Worm (Caenorhabditis elegans) whole organism, L4 larva: ENCODE measurements around the gene F36G9.3.
A peak's percentile ranks its signal among the peaks of the same experiment; 100 is the strongest.

Source experiments
- F10B5.3 ChIP-seq: sonication (generic microtip); optimal IDR thresholded peaks from 2 replicates; lab custom pipeline; 2016; ENCODE audit warnings: mild to moderate bottlenecking, missing genetic modification characterization, missing compliant biosample characterization
- T20F7.1 ChIP-seq: fragments of 200-800 bp; sonication (Bioruptor generic); optimal IDR thresholded peaks from 2 replicates; lab custom pipeline; 2018; ENCODE audit warnings: mild to moderate bottlenecking, missing genetic modification characterization, missing compliant biosample characterization
- Y75B8A.6 ChIP-seq: fragments of 200-800 bp; sonication (Bioruptor generic); IDR thresholded peaks from 2 replicates; pipeline ENCODE4 v1.3.6; 2022; ENCODE audit warnings: missing genetic modification reagents, missing genetic modification characterization, missing compliant biosample characterization
- ZK337.2 ChIP-seq: fragments of 200-800 bp; sonication (Bioruptor generic); IDR thresholded peaks from 2 replicates; pipeline ENCODE4 v1.3.6; 2022; ENCODE audit warnings: missing genetic modification reagents, missing genetic modification characterization, missing compliant biosample characterization
- aha-1 ChIP-seq: fragments of 150-350 bp; peaks from one replicate; lab custom pipeline; 2014; ENCODE audit warnings: missing biosample characterization, missing genetic modification characterization
- ceh-32 ChIP-seq: sonication (generic microtip); optimal IDR thresholded peaks from 2 replicates; lab custom pipeline; 2016; ENCODE audit warnings: mild to moderate bottlenecking, missing genetic modification characterization, missing compliant biosample characterization; ENCODE audit not compliant: poor library complexity
- ceh-62 ChIP-seq: sonication (generic microtip); optimal IDR thresholded peaks from 2 replicates; lab custom pipeline; 2017; ENCODE audit warnings: missing biosample characterization, missing genetic modification characterization
- ctbp-1 ChIP-seq: fragments of 200-800 bp; sonication (Bioruptor generic); IDR thresholded peaks from 2 replicates; pipeline ENCODE4 v1.3.6; 2022; ENCODE audit warnings: missing genetic modification reagents, missing genetic modification characterization, missing compliant biosample characterization
- dmd-6 ChIP-seq: fragments of 200-800 bp; sonication (Bioruptor generic); IDR thresholded peaks from 2 replicates; pipeline ENCODE4 v1.3.6; 2022; ENCODE audit warnings: missing genetic modification reagents, missing genetic modification characterization, missing compliant biosample characterization
- egl-43 ChIP-seq: fragments of 200-800 bp; sonication (Bioruptor generic); IDR thresholded peaks from 2 replicates; pipeline ENCODE4 v1.3.6; 2022; ENCODE audit warnings: missing genetic modification reagents, missing genetic modification characterization, missing compliant biosample characterization
- fkh-10 ChIP-seq: fragments of 150-350 bp; optimal IDR thresholded peaks from 2 replicates; lab custom pipeline; 2014; ENCODE audit warnings: missing biosample characterization, missing genetic modification reagents, missing genetic modification characterization
- fos-1 ChIP-seq: fragments of 150-350 bp; optimal IDR thresholded peaks from 2 replicates; lab custom pipeline; 2014; ENCODE audit warnings: missing biosample characterization, missing genetic modification characterization
- gei-8 ChIP-seq: fragments of 200-800 bp; sonication (Bioruptor generic); optimal IDR thresholded peaks from 2 replicates; lab custom pipeline; 2018; ENCODE audit warnings: mild to moderate bottlenecking, missing genetic modification characterization, missing compliant biosample characterization
- hlh-11 ChIP-seq: fragments of 200-800 bp; sonication (Bioruptor generic); optimal IDR thresholded peaks from 2 replicates; lab custom pipeline; 2018; ENCODE audit warnings: mild to moderate bottlenecking, missing genetic modification characterization, missing compliant biosample characterization
- lin-29 ChIP-seq: fragments of 200-800 bp; sonication (Bioruptor generic); IDR thresholded peaks from 2 replicates; pipeline ENCODE4 v1.3.6; 2022; ENCODE audit warnings: missing genetic modification reagents, missing genetic modification characterization, missing compliant biosample characterization
- lir-3 ChIP-seq: sonication (generic microtip); optimal IDR thresholded peaks from 2 replicates; lab custom pipeline; 2016; ENCODE audit warnings: mild to moderate bottlenecking, missing genetic modification characterization, missing compliant biosample characterization
- madf-5 ChIP-seq, 2 experiments: fragments of 200-800 bp; sonication (Bioruptor generic); IDR thresholded peaks; 2 replicates each; pipeline ENCODE4 v1.3.6; 2022; ENCODE audit warnings: missing compliant biosample characterization in 2 of 2, missing genetic modification characterization in 2 of 2
- mdl-1 ChIP-seq, 2 experiments: fragments of 150-350 bp in 1 of 2; sonication (generic microtip) in 1 of 2; optimal IDR thresholded peaks; 2 replicates each; lab custom pipeline; 2014 to 2017; ENCODE audit warnings: missing biosample characterization in 2 of 2, missing genetic modification characterization in 2 of 2
- mep-1 ChIP-seq: fragments of 150-350 bp; sonication (generic microtip); optimal IDR thresholded peaks from 3 replicates; lab custom pipeline; 2014; ENCODE audit warnings: missing biosample characterization, missing genetic modification characterization
- mxl-3 ChIP-seq: fragments of 200-800 bp; sonication (Bioruptor generic); optimal IDR thresholded peaks from 2 replicates; lab custom pipeline; 2018; ENCODE audit warnings: mild to moderate bottlenecking, missing genetic modification characterization, missing compliant biosample characterization
- nhr-10 ChIP-seq: fragments of 150-350 bp; optimal IDR thresholded peaks from 2 replicates; lab custom pipeline; 2014; ENCODE audit warnings: missing biosample characterization, missing genetic modification characterization
- nhr-102 ChIP-seq: sonication (generic microtip); optimal IDR thresholded peaks from 2 replicates; lab custom pipeline; 2016; ENCODE audit warnings: mild to moderate bottlenecking, missing genetic modification characterization, moderate library complexity, missing compliant biosample characterization
- nhr-48 ChIP-seq: sonication (generic microtip); optimal IDR thresholded peaks from 2 replicates; lab custom pipeline; 2016; ENCODE audit warnings: mild to moderate bottlenecking, missing genetic modification characterization, missing compliant biosample characterization
- pha-4 ChIP-seq, 2 experiments: fragments of 150-350 bp in 1 of 2; fragments of 200-800 bp in 1 of 2; sonication (Bioruptor generic) in 1 of 2; IDR thresholded peaks in 1 of 2; optimal IDR thresholded peaks in 1 of 2; 2 replicates each; pipeline versions ENCODE4 v1.3.6 to Lab custom; 2014 to 2022; ENCODE audit warnings: missing genetic modification characterization in 2 of 2, missing genetic modification reagents in 2 of 2, missing biosample characterization in 1 of 2, missing compliant biosample characterization in 1 of 2
- pqm-1 ChIP-seq: sonication (generic microtip); optimal IDR thresholded peaks from 2 replicates; lab custom pipeline; 2017; ENCODE audit warnings: missing biosample characterization, missing genetic modification characterization
- snpc-1.2 ChIP-seq: fragments of 200-800 bp; sonication (Bioruptor generic); IDR thresholded peaks from 2 replicates; pipeline ENCODE4 v1.3.6; 2022; ENCODE audit warnings: missing genetic modification reagents, missing genetic modification characterization, missing compliant biosample characterization
- unc-130 ChIP-seq: sonication (generic microtip); optimal IDR thresholded peaks from 2 replicates; lab custom pipeline; 2016; ENCODE audit warnings: missing genetic modification reagents, missing genetic modification characterization, missing compliant biosample characterization
- unc-39 ChIP-seq: sonication (generic microtip); optimal IDR thresholded peaks from 2 replicates; lab custom pipeline; 2017; ENCODE audit warnings: missing biosample characterization, missing genetic modification characterization
- unc-62 ChIP-seq, 3 experiments: fragments of 150-350 bp in 1 of 3; sonication (generic microtip); optimal IDR thresholded peaks in 2 of 3; peaks in 1 of 3; 1 replicate in 1 of 3; 2 replicates in 2 of 3; lab custom pipeline; 2014 to 2017; ENCODE audit warnings: missing biosample characterization in 3 of 3, missing genetic modification characterization in 3 of 3, missing genetic modification reagents in 3 of 3, missing genotype in 1 of 3
- vab-7 ChIP-seq: fragments of 200-800 bp; sonication (Bioruptor generic); IDR thresholded peaks from 2 replicates; pipeline ENCODE4 v1.3.6; 2022; ENCODE audit warnings: missing genetic modification reagents, missing genetic modification characterization, missing compliant biosample characterization

F36G9.3 gene

DNA sequence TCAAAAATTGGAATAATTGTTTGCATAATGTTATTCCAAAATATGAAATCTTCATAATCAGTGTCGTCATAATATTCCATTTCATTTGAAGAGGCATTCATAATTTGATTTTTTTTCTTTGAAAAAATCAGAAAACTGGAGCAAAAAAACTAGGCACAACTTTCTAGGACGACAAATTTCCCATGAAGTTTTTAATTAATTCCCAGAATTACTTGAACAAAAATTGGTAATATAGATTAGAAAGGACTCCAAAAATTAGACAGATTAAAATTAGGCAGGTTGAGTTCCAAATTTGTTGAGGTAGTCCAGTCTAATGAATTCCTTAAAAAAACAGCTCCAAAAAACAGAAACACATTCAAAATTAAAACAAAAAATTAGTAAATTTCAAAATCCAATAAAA lies 2.3 kb upstream of the F36G9.3 start, which contains the start of gene srw-57:
Gene srw-57 (minus strand): TSS at position 101 of the 400 bp plus-strand sequence.
- no peak for TF ChIP-seq lin-29 (GFP tag; lab: Robert Waterston, UW)
- TF ChIP-seq mxl-3 (GFP tag; lab: Kevin White, UChicago), result no peak
- TF ChIP-seq vab-7 (GFP tag; lab: Robert Waterston, UW), result no peak
- no peak for TF ChIP-seq ceh-32 (tag; lab: Kevin White, UChicago)
- TF ChIP-seq pqm-1, result no peak
- TF ChIP-seq unc-130 (GFP tag; lab: Kevin White, UChicago), result no peak
- TF ChIP-seq mdl-1 (tag; optimal IDR thresholded peaks at IDR 0.05; lab: Kevin White, UChicago), result no peak
- no peak for TF ChIP-seq fos-1
- no peak for TF ChIP-seq ZK337.2 (GFP tag; lab: Robert Waterston, UW)
- TF ChIP-seq ctbp-1 (GFP tag; lab: Robert Waterston, UW), result no peak
- TF ChIP-seq lir-3 (tag; lab: Kevin White, UChicago), result no peak
- TF ChIP-seq pha-4 (GFP tag; IDR thresholded peaks at IDR 0.05; lab: Robert Waterston, UW), result no peak
- TF ChIP-seq pha-4 (tag; optimal IDR thresholded peaks at IDR 0.05; lab: Kevin White, UChicago), result no peak
- no peak for TF ChIP-seq snpc-1.2 (GFP tag; lab: Robert Waterston, UW)
- no peak for TF ChIP-seq hlh-11
- no peak for TF ChIP-seq ceh-62 (tag; lab: Kevin White, UChicago)
- no peak for TF ChIP-seq madf-5 (GFP tag; IDR thresholded peaks at IDR 0.05; lab: Robert Waterston, UW)

- TF ChIP-seq unc-39 (no peak), aha-1 (tag; lab: Kevin White, UChicago) (peak; percentile 29)
These were observed 1.7 kb upstream of the F36G9.3 start, which contains the start of gene srh-186 for ce11 chrV:15955497-15955896. srh-186 (plus strand) TSS chrV:15955797.

DNA sequence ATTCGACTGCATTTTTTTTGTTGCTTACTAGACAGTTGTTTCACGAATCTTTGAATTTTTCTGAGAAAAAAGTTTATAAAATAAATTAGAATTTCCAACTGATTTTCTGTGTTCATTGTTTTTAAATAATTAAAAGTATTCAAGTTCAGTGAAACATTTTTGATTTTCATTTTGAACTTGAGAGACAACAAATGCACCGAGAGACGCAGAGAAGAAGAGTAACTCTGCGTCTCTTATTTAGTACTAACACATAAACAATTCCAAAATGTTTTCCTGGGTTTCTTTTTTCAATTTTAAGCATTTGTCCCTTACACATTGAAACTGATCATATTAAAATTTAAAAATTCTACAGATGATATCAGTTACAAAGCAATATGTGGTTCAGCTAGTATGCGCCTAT lies 2.3 kb downstream of the F36G9.3 start:
- peak; percentile 26 for TF ChIP-seq nhr-48 (tag; lab: Kevin White, UChicago)
- TF ChIP-seq nhr-102, result no peak

DNA sequence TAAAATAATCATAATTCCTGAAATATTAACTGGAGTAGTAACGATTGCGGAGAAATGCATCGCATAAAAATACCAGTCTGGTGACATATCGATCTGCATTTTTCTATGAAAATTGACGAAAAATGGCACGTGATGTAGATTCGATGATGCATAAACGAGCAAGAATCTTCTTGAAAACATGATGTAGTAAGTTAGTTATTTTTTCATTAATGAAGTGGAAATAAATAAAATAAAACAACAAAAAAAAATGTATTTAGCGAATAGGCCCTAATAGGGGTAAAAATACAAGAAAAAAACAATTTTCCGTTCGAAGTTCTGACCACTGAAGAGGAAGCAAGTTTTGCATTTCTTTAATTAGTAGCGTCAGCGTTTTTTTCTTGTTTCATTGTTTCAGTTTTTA lies 7.9 kb downstream of the F36G9.3 start, which contains the start of gene sri-2:
Gene sri-2 (minus strand): TSS at position 101 of the 400 bp plus-strand sequence.
- TF ChIP-seq aha-1 (tag; lab: Kevin White, UChicago) (peak; percentile 21), egl-43 (GFP tag; lab: Robert Waterston, UW) (no peak), mep-1 (tag; lab: Kevin White, UChicago) (no peak)

DNA sequence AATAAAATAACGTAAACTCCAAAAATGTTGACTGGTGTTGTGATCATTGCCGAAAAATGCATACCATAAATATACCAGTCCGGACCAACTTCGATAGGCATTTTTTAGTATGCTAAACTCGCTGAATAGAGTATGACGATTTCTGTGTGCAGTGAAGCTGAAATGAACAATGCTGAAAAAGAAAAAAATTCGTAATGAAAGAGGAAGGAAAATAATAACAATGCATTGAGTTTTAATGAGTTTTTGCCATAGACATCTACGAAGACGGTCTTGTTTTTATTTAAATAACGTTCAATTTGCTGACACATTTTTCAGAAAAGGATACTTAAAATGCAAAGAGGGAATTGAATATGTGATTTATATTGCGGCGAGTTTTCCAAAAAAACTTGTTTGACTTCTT lies 10.3 kb downstream of the F36G9.3 start, which contains the start of gene sri-1:
Gene sri-1 (minus strand): TSS at position 101 of the 400 bp plus-strand sequence.
- TF ChIP-seq ceh-32 (tag; lab: Kevin White, UChicago) (no peak), fkh-10 (no peak)

ce11 chrV:15969653-15970052 lies 12.5 kb downstream of the F36G9.3 start, which contains the start of gene F36G9.7:
F36G9.7 (minus strand) TSS chrV:15969753.
- no peak for TF ChIP-seq unc-130 (GFP tag; lab: Kevin White, UChicago)
- no peak for TF ChIP-seq mdl-1 (tag; optimal IDR thresholded peaks at IDR 0.05; lab: Kevin White, UChicago)
- no peak for TF ChIP-seq dmd-6 (GFP tag; lab: Robert Waterston, UW)
- TF ChIP-seq F10B5.3 (tag; lab: Kevin White, UChicago), result no peak
- no peak for TF ChIP-seq ceh-32 (tag; lab: Kevin White, UChicago)
- TF ChIP-seq gei-8 (GFP tag; lab: Kevin White, UChicago), result no peak
- no peak for TF ChIP-seq nhr-10 (tag; lab: Kevin White, UChicago)

ce11 chrV:15970820-15971219 lies 13.6 kb downstream of the F36G9.3 start:
- TF ChIP-seq T20F7.1 (GFP tag; lab: Kevin White, UChicago) (no peak), Y75B8A.6 (no peak), unc-62 (GFP tag; optimal IDR thresholded peaks at IDR 0.05 in 1 of 2; lab: Kevin White, UChicago) (peak in 1 of 2 experiments; percentile 97), unc-62 (tag; optimal IDR thresholded peaks at IDR 0.05; lab: Kevin White, UChicago) (no peak)
- TF ChIP-seq, all 104 proteins: peak for 1
